Worm (Caenorhabditis elegans) whole organism, early embryonic: ENCODE data around the gene clec-161.

Experiments
- aly-1 ChIP-seq: sonication (generic microtip); optimal IDR thresholded peaks from 2 replicates; lab custom pipeline; 2016; ENCODE audit warnings: missing genetic modification characterization, missing compliant biosample characterization
- ama-1 ChIP-seq: fragments of 150-350 bp; optimal IDR thresholded peaks from 2 replicates; lab custom pipeline; 2014
- tbx-11 ChIP-seq: fragments of 200-800 bp; sonication (Bioruptor generic); IDR thresholded peaks from 2 replicates; pipeline ENCODE4 v1.3.6; 2022; ENCODE audit warnings: missing genetic modification characterization, missing compliant biosample characterization

DNA sequence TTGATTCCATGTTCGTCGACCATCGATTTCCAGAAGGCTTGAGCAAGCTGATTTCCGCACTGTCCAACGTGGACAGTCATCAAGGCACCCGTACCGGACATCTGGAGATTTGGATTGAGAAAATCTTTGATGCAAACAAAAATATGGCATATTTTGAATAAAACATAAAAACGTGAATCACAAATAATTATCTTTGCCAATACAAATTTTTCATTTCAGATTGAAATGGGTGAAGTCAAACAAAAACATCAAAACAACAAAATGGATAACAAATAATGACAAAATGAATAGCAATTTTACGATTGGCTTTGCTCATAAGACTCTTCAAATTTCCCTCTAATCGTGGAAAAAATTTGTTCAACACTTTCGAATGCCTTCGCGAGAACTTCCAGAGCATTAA, 20.5 kb upstream of the clec-161 start, which contains the start of gene tbg-1:
- TF ChIP-seq aly-1 (no peak), ama-1 (lab: Kevin White, UChicago) (no peak), tbx-11 (GFP tag; lab: Robert Waterston, UW) (no peak)
